Worm (Caenorhabditis elegans) whole organism, L4/young adult: ENCODE measurements around the gene W07G4.2.

Experiments
- W03F9.2 ChIP-seq: fragments of 150-350 bp; optimal IDR thresholded peaks from 2 replicates; lab custom pipeline; 2014; ENCODE audit warnings: missing biosample characterization, missing genetic modification characterization
- dao-5 ChIP-seq: sonication (generic microtip); optimal IDR thresholded peaks from 2 replicates; lab custom pipeline; 2016; ENCODE audit warnings: missing genotype, missing genetic modification characterization, moderate library complexity, missing compliant biosample characterization
- him-1 ChIP-seq: sonication (generic microtip); optimal IDR thresholded peaks from 2 replicates; lab custom pipeline; 2016; ENCODE audit warnings: missing genotype, missing genetic modification reagents, missing genetic modification characterization, missing compliant biosample characterization

DNA sequence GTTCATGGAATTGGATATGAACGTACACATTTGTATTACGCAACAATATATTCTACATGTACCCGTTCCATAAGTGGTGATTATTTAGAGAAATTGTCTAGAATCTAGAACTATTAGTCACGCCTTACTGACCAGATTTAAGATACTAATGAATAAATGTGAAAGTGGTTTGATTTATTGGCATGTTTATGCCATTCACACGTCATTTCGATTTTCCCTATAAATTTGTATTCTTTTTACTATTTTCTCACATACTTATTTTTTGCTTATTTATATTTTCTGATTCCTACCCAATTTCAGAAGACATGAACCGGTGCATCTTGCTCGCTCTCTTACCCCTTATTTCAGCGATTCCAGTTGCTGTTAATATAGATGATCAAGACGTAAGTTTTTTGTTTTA is 48.1 kb downstream of the W07G4.2 start, which contains the start of gene F15B9.8:
- TF ChIP-seq him-1 (tag; lab: Kevin White, UChicago) (no peak), W03F9.2 (tag; lab: Kevin White, UChicago) (no peak), dao-5 (no peak)
